Worm (Caenorhabditis elegans) whole organism, L4/young adult: Measurements from ENCODE around the gene ttr-57.

Source experiments
- dao-5 ChIP-seq: sonication (generic microtip); optimal IDR thresholded peaks from 2 replicates; lab custom pipeline; 2016; ENCODE audit warnings: missing genotype, missing genetic modification characterization, moderate library complexity, missing compliant biosample characterization
- him-1 ChIP-seq: sonication (generic microtip); optimal IDR thresholded peaks from 2 replicates; lab custom pipeline; 2016; ENCODE audit warnings: missing genotype, missing genetic modification reagents, missing genetic modification characterization, missing compliant biosample characterization

DNA sequence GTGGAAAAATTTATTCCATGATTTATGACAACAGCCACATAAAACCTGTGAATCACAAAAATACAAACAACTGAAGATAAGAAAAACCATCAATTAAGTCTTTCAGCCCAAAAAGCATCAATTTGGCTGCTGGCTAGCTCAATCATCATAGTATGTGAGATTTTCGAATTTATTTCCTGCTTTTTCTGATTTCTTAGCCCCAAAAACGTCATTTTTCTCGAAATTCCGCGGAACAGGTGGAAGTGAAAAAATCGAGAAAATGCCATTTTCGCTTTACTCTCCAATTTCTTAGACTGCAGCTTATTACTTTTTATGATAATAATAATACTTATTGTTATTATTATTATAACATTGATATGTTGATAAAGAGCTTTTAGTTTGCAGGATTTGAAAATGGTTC lies 37.0 kb downstream of the ttr-57 start, which contains the start of gene srxa-15:
- TF ChIP-seq dao-5, result no peak
- TF ChIP-seq him-1 (tag; lab: Kevin White, UChicago), result no peak
